Worm (Caenorhabditis elegans): ENCODE results near the gene F45D11.14.

DNA sequence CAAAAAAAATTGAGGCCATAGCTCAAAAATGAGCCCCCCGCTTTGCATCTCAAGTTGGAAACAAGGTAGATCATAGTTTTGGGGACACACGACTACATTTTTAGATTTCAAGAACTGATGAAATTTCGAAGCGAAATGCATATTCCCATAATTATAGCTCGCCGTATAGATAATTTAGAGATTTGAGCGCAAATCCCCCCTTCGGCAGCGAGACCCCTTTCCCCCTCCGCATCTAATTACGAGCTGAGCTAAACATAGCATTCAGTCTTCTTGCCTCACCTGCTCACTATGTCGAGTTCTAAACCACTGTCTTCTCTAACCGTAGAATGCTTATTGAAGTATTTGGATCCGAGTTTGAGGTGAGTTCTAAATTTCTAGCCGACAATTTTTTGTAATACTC is 27.1 kb downstream of the F45D11.14 start, which contains the start of the genes fbxc-17 and fbxc-15:
- TF ChIP-seq him-1 (tag; optimal IDR thresholded peaks at IDR 0.05), result no peak
- TF ChIP-seq dao-5 (tag; optimal IDR thresholded peaks at IDR 0.05), result no peak
- TF ChIP-seq W03F9.2 (tag; optimal IDR thresholded peaks at IDR 0.05), result no peak

Data from whole organism, L4/young adult.